Worm (Caenorhabditis elegans): ENCODE measurements around the gene sav-1.
A peak's percentile ranks its signal among the peaks of the same experiment; 100 is the strongest.

Gene sav-1

DNA sequence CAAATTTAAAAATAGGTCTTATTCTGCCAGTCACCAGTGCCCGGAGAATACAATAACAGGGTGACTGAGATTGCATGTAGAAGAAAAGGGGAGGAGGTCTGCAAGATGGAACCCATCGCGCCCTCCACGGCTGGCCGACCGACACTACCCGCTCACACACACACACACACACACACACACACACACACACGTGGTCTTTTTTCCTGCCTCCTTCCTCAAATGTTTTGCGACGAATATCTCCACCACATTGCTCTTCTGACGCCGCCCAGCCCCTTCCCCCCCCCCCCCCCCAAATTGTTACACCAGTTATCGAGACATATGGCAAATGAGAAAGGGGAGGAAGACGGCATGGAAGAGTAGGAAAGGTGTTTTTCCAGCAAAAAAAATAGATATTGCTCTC, 34.8 kb upstream of the sav-1 start:
- TF ChIP-seq nfya-1 (tag; optimal IDR thresholded peaks at IDR 0.05; ENCODE audit: insufficient read depth) (peak; percentile 29), nhr-237 (tag; optimal IDR thresholded peaks at IDR 0.05) (no peak), lin-39 (tag; optimal IDR thresholded peaks at IDR 0.05) (peak; percentile 71)

DNA sequence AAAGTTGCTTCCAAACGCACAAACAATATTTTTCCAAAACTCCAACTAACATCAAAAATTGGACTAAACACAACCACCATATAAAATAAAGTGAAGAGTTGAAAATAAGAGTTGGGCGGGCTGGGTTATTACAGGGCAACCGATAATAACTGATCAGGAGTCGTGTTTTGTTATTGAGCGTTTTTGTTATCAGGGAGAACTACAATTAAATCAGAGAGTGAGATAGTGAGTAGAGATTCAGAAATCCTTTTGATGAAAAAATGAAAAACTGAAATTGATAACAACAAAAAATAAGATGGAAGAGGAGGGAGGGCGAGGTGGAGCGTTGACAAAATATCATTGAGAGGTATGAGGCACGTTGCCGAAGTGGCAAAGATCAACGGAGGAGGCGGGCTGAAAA, 33.5 kb upstream of the sav-1 start:
- TF ChIP-seq nfya-1 (tag; optimal IDR thresholded peaks at IDR 0.05; ENCODE audit: insufficient read depth) (no peak), elt-3 (tag; optimal IDR thresholded peaks at IDR 0.05) (no peak), nhr-25 (tag; optimal IDR thresholded peaks at IDR 0.05) (no peak), aly-2 (tag; optimal IDR thresholded peaks at IDR 0.05) (no peak), tbx-2 (tag; optimal IDR thresholded peaks at IDR 0.05) (no peak), ceh-9 (tag; optimal IDR thresholded peaks at IDR 0.05) (no peak), pha-4 (tag; optimal IDR thresholded peaks at IDR 0.05) (peak; percentile 17), R02D3.7 (tag; optimal IDR thresholded peaks at IDR 0.05) (no peak), ceh-16 (tag; optimal IDR thresholded peaks at IDR 0.05) (no peak), nhr-23 (tag; optimal IDR thresholded peaks at IDR 0.05) (no peak), skn-1 (tag; optimal IDR thresholded peaks at IDR 0.05) (no peak), pqm-1 (tag; optimal IDR thresholded peaks at IDR 0.05) (peak; percentile 81), nhr-77 (tag; optimal IDR thresholded peaks at IDR 0.05) (no peak), elt-2 (tag; optimal IDR thresholded peaks at IDR 0.05) (peak; percentile 53), hmg-11 (tag; optimal IDR thresholded peaks at IDR 0.05) (no peak), fkh-2 (tag; optimal IDR thresholded peaks at IDR 0.05) (no peak), mml-1 (tag; optimal IDR thresholded peaks at IDR 0.05) (no peak), nhr-67 (tag; optimal IDR thresholded peaks at IDR 0.05) (no peak), mdl-1 (tag; optimal IDR thresholded peaks at IDR 0.05) (no peak)

ce11 chrX:2319238-2319637, 32.2 kb upstream of the sav-1 start, which contains the start of gene aakg-4:
aakg-4 (minus strand) TSS chrX:2319338.
- no peak for TF ChIP-seq lin-15B (tag; optimal IDR thresholded peaks at IDR 0.05)
- TF ChIP-seq nfya-1 (tag; optimal IDR thresholded peaks at IDR 0.05; ENCODE audit: insufficient read depth): no peak
- TF ChIP-seq nhr-28 (tag; optimal IDR thresholded peaks at IDR 0.05): no peak
- no peak for TF ChIP-seq nhr-11 (tag; optimal IDR thresholded peaks at IDR 0.05)
- TF ChIP-seq R02D3.7 (tag; optimal IDR thresholded peaks at IDR 0.05): no peak
- TF ChIP-seq nhr-43 (tag; optimal IDR thresholded peaks at IDR 0.05; ENCODE audit: poor library complexity, severe bottlenecking): no peak
- no peak for TF ChIP-seq egl-27 (tag; optimal IDR thresholded peaks at IDR 0.05)
- TF ChIP-seq snpc-4 (tag; optimal IDR thresholded peaks at IDR 0.05): no peak
- TF ChIP-seq nhr-23 (tag; optimal IDR thresholded peaks at IDR 0.05): no peak
- no peak for TF ChIP-seq ceh-16 (tag; optimal IDR thresholded peaks at IDR 0.05)
- no peak for TF ChIP-seq fkh-10 (GFP tag; optimal IDR thresholded peaks at IDR 0.05)
- no peak for TF ChIP-seq lin-39 (tag; optimal IDR thresholded peaks at IDR 0.05)

- TF ChIP-seq elt-2 (tag; optimal IDR thresholded peaks at IDR 0.05) (no peak), elt-3 (tag; optimal IDR thresholded peaks at IDR 0.05) (no peak), ceh-16 (tag; optimal IDR thresholded peaks at IDR 0.05) (no peak), nhr-77 (tag; optimal IDR thresholded peaks at IDR 0.05) (no peak), pha-4 (tag; optimal IDR thresholded peaks at IDR 0.05) (peak; percentile 73)
Measured at ce11 chrX:2317480-2317879, 30.5 kb upstream of the sav-1 start.

- TF ChIP-seq ceh-9 (tag; optimal IDR thresholded peaks at IDR 0.05) (no peak), lin-15B (tag; optimal IDR thresholded peaks at IDR 0.05) (no peak), nfya-1 (tag; optimal IDR thresholded peaks at IDR 0.05; ENCODE audit: insufficient read depth) (no peak), nhr-237 (tag; optimal IDR thresholded peaks at IDR 0.05) (no peak), egl-27 (tag; optimal IDR thresholded peaks at IDR 0.05) (no peak), skn-1 (tag; optimal IDR thresholded peaks at IDR 0.05) (no peak), nhr-11 (tag; optimal IDR thresholded peaks at IDR 0.05) (no peak), ceh-16 (tag; optimal IDR thresholded peaks at IDR 0.05) (no peak)
Measured at ce11 chrX:2316859-2317258, 29.9 kb upstream of the sav-1 start.

DNA sequence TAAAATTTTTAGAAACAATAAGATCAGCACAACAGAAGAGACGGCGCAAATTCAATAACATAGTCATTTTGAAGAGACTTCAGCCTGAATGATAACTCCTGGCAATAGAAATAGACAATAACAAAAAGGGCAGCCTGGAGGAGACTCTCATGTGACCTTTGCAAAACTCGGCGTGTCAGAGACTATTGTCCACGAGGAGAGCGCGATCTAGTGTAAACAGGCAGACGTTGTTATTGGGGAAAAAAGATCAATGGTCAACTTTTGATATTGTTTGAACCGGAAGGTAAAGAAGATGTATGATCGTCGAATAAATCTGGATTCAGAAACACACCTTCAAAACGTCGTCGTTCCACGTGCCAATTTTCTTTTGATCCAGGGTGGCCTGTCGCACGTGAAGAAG, 29.2 kb upstream of the sav-1 start:
- no peak for TF ChIP-seq nhr-25 (tag; optimal IDR thresholded peaks at IDR 0.05)
- peak; percentile 92 for TF ChIP-seq pha-4 (tag; optimal IDR thresholded peaks at IDR 0.05)
- TF ChIP-seq mdl-1 (tag; optimal IDR thresholded peaks at IDR 0.05): peak; percentile 35

ce11 chrX:2304496-2304895, 17.5 kb upstream of the sav-1 start:
- TF ChIP-seq ztf-4 (tag; optimal IDR thresholded peaks at IDR 0.05): no peak
- no peak for TF ChIP-seq lin-15B (tag; optimal IDR thresholded peaks at IDR 0.05)
- TF ChIP-seq lin-39 (tag; optimal IDR thresholded peaks at IDR 0.05): no peak
- TF ChIP-seq sea-2 (GFP tag; optimal IDR thresholded peaks at IDR 0.05): no peak
- no peak for TF ChIP-seq ceh-82 (tag; optimal IDR thresholded peaks at IDR 0.05)
- TF ChIP-seq hmg-11 (tag; optimal IDR thresholded peaks at IDR 0.05): no peak
- no peak for TF ChIP-seq lsy-12 (tag; optimal IDR thresholded peaks at IDR 0.05)
- no peak for TF ChIP-seq R02D3.7 (tag; optimal IDR thresholded peaks at IDR 0.05)
- no peak for TF ChIP-seq nhr-43 (tag; optimal IDR thresholded peaks at IDR 0.05; ENCODE audit: poor library complexity, severe bottlenecking)
- TF ChIP-seq ZK546.5 (tag; optimal IDR thresholded peaks at IDR 0.05): no peak
- no peak for TF ChIP-seq ceh-9 (tag; optimal IDR thresholded peaks at IDR 0.05)
- no peak for TF ChIP-seq ceh-28 (tag; optimal IDR thresholded peaks at IDR 0.05)
- TF ChIP-seq tbx-2 (tag; optimal IDR thresholded peaks at IDR 0.05): no peak
- no peak for TF ChIP-seq nhr-12 (tag; optimal IDR thresholded peaks at IDR 0.05)
- TF ChIP-seq ama-1 (optimal IDR thresholded peaks at IDR 0.05): no peak
- TF ChIP-seq egl-5 (tag; optimal IDR thresholded peaks at IDR 0.05): no peak
- TF ChIP-seq unc-39 (tag; optimal IDR thresholded peaks at IDR 0.05): no peak
- TF ChIP-seq nhr-67 (tag; optimal IDR thresholded peaks at IDR 0.05): no peak
- TF ChIP-seq eor-1 (tag; optimal IDR thresholded peaks at IDR 0.05): no peak
